Fruit fly (Drosophila melanogaster): ENCODE data around the gene shep.

The shep gene

dm6 chr3L:5154917-5155613 lies 122.7 kb downstream of the shep start (continued):
- TF ChIP-seq dmrt99B (tag; optimal IDR thresholded peaks at IDR 0.05), result peak; percentile 81
- peak; percentile 50 for TF ChIP-seq btn (GFP tag; optimal IDR thresholded peaks at IDR 0.05)
- peak; percentile 76 for TF ChIP-seq CG7372 (GFP tag; IDR thresholded peaks at IDR 0.05)
- no peak for TF ChIP-seq chinmo (GFP tag; IDR thresholded peaks at IDR 0.05; ENCODE audit: partially characterized antibody)
- TF ChIP-seq CG8478 (optimal IDR thresholded peaks at IDR 0.05), result no peak
- no peak for TF ChIP-seq CG7271 (tag; optimal IDR thresholded peaks at IDR 0.05)
- no peak for TF ChIP-seq Hmx (GFP tag; optimal IDR thresholded peaks at IDR 0.05)
- TF ChIP-seq CG9437 (GFP tag; optimal IDR thresholded peaks at IDR 0.05), result peak; percentile 20
- TF ChIP-seq CG13123 (GFP tag; optimal IDR thresholded peaks at IDR 0.05), result no peak
- TF ChIP-seq CG5245 (GFP tag; optimal IDR thresholded peaks at IDR 0.05), result peak; percentile 53
- peak; percentile 88 for TF ChIP-seq CG7556 (GFP tag; optimal IDR thresholded peaks at IDR 0.05)
- TF ChIP-seq CG9797 (GFP tag; optimal IDR thresholded peaks at IDR 0.05), result no peak
- TF ChIP-seq inv (GFP tag; IDR thresholded peaks at IDR 0.05; ENCODE audit: partially characterized antibody), result no peak
- no peak for TF ChIP-seq CG6791 (GFP tag; IDR thresholded peaks at IDR 0.05; ENCODE audit: partially characterized antibody)
- TF ChIP-seq CG16779 (GFP tag; IDR thresholded peaks at IDR 0.05), result peak; percentile 78
- TF ChIP-seq nmo (GFP tag; optimal IDR thresholded peaks at IDR 0.05), result peak; percentile 51
- TF ChIP-seq stwl (tag; optimal IDR thresholded peaks at IDR 0.05), result no peak
- TF ChIP-seq D19B (GFP tag; optimal IDR thresholded peaks at IDR 0.05), result peak; percentile 51
- peak; percentile 51 for TF ChIP-seq CG10654 (GFP tag; optimal IDR thresholded peaks at IDR 0.05)
- TF ChIP-seq CG6654 (GFP tag; optimal IDR thresholded peaks at IDR 0.05), result peak; percentile 40
- no peak for TF ChIP-seq amos (GFP tag; IDR thresholded peaks at IDR 0.05; ENCODE audit: partially characterized antibody)
- TF ChIP-seq Chrac-16 (GFP tag; optimal IDR thresholded peaks at IDR 0.05), result peak; percentile 61
- peak; percentile 74 for TF ChIP-seq Fer3 (tag; optimal IDR thresholded peaks at IDR 0.05)
- TF ChIP-seq wdn (GFP tag; IDR thresholded peaks at IDR 0.05), result no peak; the same call in 1 of the 2 replicates
- peak; percentile 59 for TF ChIP-seq toy (GFP tag; IDR thresholded peaks at IDR 0.05)
- no peak for TF ChIP-seq CG10565 (GFP tag; optimal IDR thresholded peaks at IDR 0.05)
- TF ChIP-seq Med (GFP tag), result no peak
- TF ChIP-seq Ada2b (GFP tag; IDR thresholded peaks at IDR 0.05), result peak; percentile 84
- no peak for TF ChIP-seq tna (GFP tag; IDR thresholded peaks at IDR 0.05; ENCODE audit: partially characterized antibody)
- peak; percentile 69; the same call in 1 of the 2 replicates for TF ChIP-seq CG11085 (GFP tag; IDR thresholded peaks at IDR 0.05)
- peak; percentile 51 for TF ChIP-seq shn (GFP tag; optimal IDR thresholded peaks at IDR 0.05)
- peak; percentile 65 for TF ChIP-seq oc (tag; optimal IDR thresholded peaks at IDR 0.05)
- TF ChIP-seq Adf1 (GFP tag; IDR thresholded peaks at IDR 0.05), result peak; percentile 46
- TF ChIP-seq CG7786 (GFP tag; optimal IDR thresholded peaks at IDR 0.05), result peak; percentile 79
- peak; percentile 53; the same call in 2 of the 3 replicates for TF ChIP-seq croc (GFP tag; conservative IDR thresholded peaks at IDR 0.05)
- no peak for TF ChIP-seq CG16813 (GFP tag; IDR thresholded peaks at IDR 0.05; ENCODE audit: partially characterized antibody)
- no peak for TF ChIP-seq pros (GFP tag; optimal IDR thresholded peaks at IDR 0.05)
- TF ChIP-seq CG34422 (GFP tag; IDR thresholded peaks at IDR 0.05), result no peak; the same call in 2 of the 3 replicates
- peak; percentile 12 for TF ChIP-seq CG7928 (GFP tag; optimal IDR thresholded peaks at IDR 0.05)
- no peak for TF ChIP-seq HLHmδ (GFP tag; optimal IDR thresholded peaks at IDR 0.05)
- no peak for TF ChIP-seq CG30020 (tag; optimal IDR thresholded peaks at IDR 0.05)
- TF ChIP-seq NK7.1 (GFP tag; optimal IDR thresholded peaks at IDR 0.05), result peak; percentile 62
- TF ChIP-seq CG1233 (GFP tag; optimal IDR thresholded peaks at IDR 0.05), result peak; percentile 33
- no peak for TF ChIP-seq CG13287 (GFP tag; IDR thresholded peaks at IDR 0.05; ENCODE audit: partially characterized antibody)
- no peak for TF ChIP-seq Deaf1 (tag; optimal IDR thresholded peaks at IDR 0.05)
- peak; percentile 74 for TF ChIP-seq ERR (GFP tag; optimal IDR thresholded peaks at IDR 0.05)
- TF ChIP-seq wor (GFP tag; IDR thresholded peaks at IDR 0.05), result peak; percentile 58
- TF ChIP-seq CG4854 (GFP tag; optimal IDR thresholded peaks at IDR 0.05), result peak; percentile 15
- TF ChIP-seq CG3995 (GFP tag; optimal IDR thresholded peaks at IDR 0.05), result peak; percentile 17

Data from whole organism, embryonic.